Worm (Caenorhabditis elegans) whole organism, mixed stage, embryonic: ENCODE measurements around the gene W01D2.1.
A peak's percentile ranks its signal among the peaks of the same experiment; 100 is the strongest.

Experiments
- M03D4.4 ChIP-seq: sonication (generic microtip); optimal IDR thresholded peaks from 2 replicates; lab custom pipeline; 2017; ENCODE audit warnings: mild to moderate bottlenecking, missing genetic modification characterization, missing compliant biosample characterization
- bed-3 ChIP-seq: fragments of 200-800 bp; sonication (Bioruptor generic); optimal IDR thresholded peaks from 3 replicates; lab custom pipeline; 2018; ENCODE audit warnings: mild to moderate bottlenecking, missing genetic modification characterization, moderate library complexity, missing compliant biosample characterization
- blmp-1 ChIP-seq: fragments of 150-350 bp; optimal IDR thresholded peaks from 2 replicates; lab custom pipeline; 2014; ENCODE audit warnings: missing biosample characterization, missing genetic modification characterization
- ceh-39 ChIP-seq: fragments of 150-350 bp; optimal IDR thresholded peaks from 2 replicates; lab custom pipeline; 2014; ENCODE audit warnings: missing biosample characterization, missing genetic modification characterization
- ceh-43 ChIP-seq: fragments of 200-800 bp; sonication (Bioruptor generic); optimal IDR thresholded peaks from 2 replicates; lab custom pipeline; 2018; ENCODE audit warnings: mild to moderate bottlenecking, missing genetic modification characterization, moderate library complexity, missing compliant biosample characterization
- ceh-83 ChIP-seq: fragments of 200-800 bp; sonication (Bioruptor generic); optimal IDR thresholded peaks from 2 replicates; lab custom pipeline; 2018; ENCODE audit warnings: mild to moderate bottlenecking, missing genetic modification characterization, missing compliant biosample characterization
- ces-1 ChIP-seq: fragments of 150-350 bp; optimal IDR thresholded peaks from 2 replicates; lab custom pipeline; 2014; ENCODE audit warnings: missing biosample characterization, missing genetic modification reagents, missing genetic modification characterization
- cnd-1 ChIP-seq: fragments of 200-800 bp; sonication (Bioruptor generic); optimal IDR thresholded peaks from 2 replicates; lab custom pipeline; 2018; ENCODE audit warnings: mild to moderate bottlenecking, missing genetic modification characterization, missing compliant biosample characterization
- drap-1 ChIP-seq: fragments of 200-800 bp; sonication (Bioruptor generic); optimal IDR thresholded peaks from 3 replicates; lab custom pipeline; 2018; ENCODE audit warnings: mild to moderate bottlenecking, missing genetic modification characterization, missing compliant biosample characterization
- elt-1 ChIP-seq: sonication (generic microtip); optimal IDR thresholded peaks from 2 replicates; lab custom pipeline; 2017; ENCODE audit warnings: missing genetic modification characterization, mild to moderate bottlenecking, missing compliant biosample characterization, antibody characterized with exemption, moderate library complexity, borderline replicate concordance; ENCODE audit not compliant: insufficient read depth
- elt-3 ChIP-seq: fragments of 150-350 bp; optimal IDR thresholded peaks from 2 replicates; lab custom pipeline; 2014; ENCODE audit warnings: missing biosample characterization, missing genetic modification characterization
- flh-1 ChIP-seq: fragments of 200-800 bp; sonication (Bioruptor generic); optimal IDR thresholded peaks from 2 replicates; lab custom pipeline; 2018; ENCODE audit warnings: mild to moderate bottlenecking, missing genetic modification characterization, moderate library complexity, missing compliant biosample characterization
- ham-2 ChIP-seq: fragments of 200-800 bp; sonication (Bioruptor generic); optimal IDR thresholded peaks from 2 replicates; lab custom pipeline; 2018; ENCODE audit warnings: mild to moderate bottlenecking, missing genetic modification characterization, missing compliant biosample characterization
- hlh-1 ChIP-seq: fragments of 150-350 bp; optimal IDR thresholded peaks from 2 replicates; lab custom pipeline; 2014; ENCODE audit warnings: missing biosample characterization, missing genetic modification reagents, missing genetic modification characterization
- lin-13 ChIP-seq: fragments of 150-350 bp; optimal IDR thresholded peaks from 2 replicates; lab custom pipeline; 2014; ENCODE audit warnings: missing biosample characterization, missing genetic modification characterization
- lin-32 ChIP-seq: fragments of 200-800 bp; sonication (Bioruptor generic); optimal IDR thresholded peaks from 2 replicates; lab custom pipeline; 2018; ENCODE audit warnings: mild to moderate bottlenecking, missing genetic modification characterization, missing compliant biosample characterization
- lsy-2 ChIP-seq: fragments of 150-350 bp; optimal IDR thresholded peaks from 2 replicates; lab custom pipeline; 2014; ENCODE audit warnings: missing biosample characterization, missing genetic modification characterization
- mab-5 ChIP-seq: fragments of 150-350 bp; optimal IDR thresholded peaks from 2 replicates; lab custom pipeline; 2014; ENCODE audit warnings: missing biosample characterization, missing genetic modification characterization
- mep-1 ChIP-seq: fragments of 150-350 bp; optimal IDR thresholded peaks from 2 replicates; lab custom pipeline; 2017; ENCODE audit warnings: missing biosample characterization, missing genetic modification reagents, missing genetic modification characterization, inconsistent platforms
- mls-2 ChIP-seq: sonication (generic microtip); optimal IDR thresholded peaks from 2 replicates; lab custom pipeline; 2016; ENCODE audit warnings: mild to moderate bottlenecking, missing genetic modification characterization, moderate library complexity, missing compliant biosample characterization
- nhr-12 ChIP-seq: fragments of 150-350 bp; optimal IDR thresholded peaks from 2 replicates; lab custom pipeline; 2014; ENCODE audit warnings: missing biosample characterization, missing genetic modification characterization
- nhr-2 ChIP-seq: fragments of 150-350 bp; optimal IDR thresholded peaks from 2 replicates; lab custom pipeline; 2014; ENCODE audit warnings: missing biosample characterization, missing genetic modification characterization
- nhr-237 ChIP-seq: fragments of 150-350 bp; optimal IDR thresholded peaks from 2 replicates; lab custom pipeline; 2014; ENCODE audit warnings: missing biosample characterization, missing genetic modification characterization
- nhr-28 ChIP-seq: fragments of 150-350 bp; optimal IDR thresholded peaks from 2 replicates; lab custom pipeline; 2014; ENCODE audit warnings: missing biosample characterization, missing genetic modification characterization
- nhr-76 ChIP-seq: sonication (generic microtip); optimal IDR thresholded peaks from 2 replicates; lab custom pipeline; 2017; ENCODE audit warnings: missing biosample characterization, missing genetic modification characterization
- pha-4 ChIP-seq: fragments of 150-350 bp; optimal IDR thresholded peaks from 2 replicates; lab custom pipeline; 2018; ENCODE audit warnings: missing biosample characterization, missing genetic modification reagents, missing genetic modification characterization
- sem-2 ChIP-seq: fragments of 200-800 bp; sonication (Bioruptor generic); optimal IDR thresholded peaks from 2 replicates; lab custom pipeline; 2018; ENCODE audit warnings: mild to moderate bottlenecking, missing genetic modification characterization, missing compliant biosample characterization
- snpc-4 ChIP-seq: fragments of 150-350 bp; optimal IDR thresholded peaks from 2 replicates; lab custom pipeline; 2014; ENCODE audit warnings: missing biosample characterization, missing genetic modification characterization
- sptf-1 ChIP-seq: sonication (generic microtip); optimal IDR thresholded peaks from 2 replicates; lab custom pipeline; 2017; ENCODE audit warnings: mild to moderate bottlenecking, missing genetic modification characterization, moderate library complexity, missing compliant biosample characterization
- tbx-8 ChIP-seq: fragments of 200-800 bp; sonication (Bioruptor generic); optimal IDR thresholded peaks from 2 replicates; lab custom pipeline; 2018; ENCODE audit warnings: mild to moderate bottlenecking, missing genetic modification characterization, moderate library complexity, missing compliant biosample characterization
- unc-120 ChIP-seq: sonication (generic microtip); optimal IDR thresholded peaks from 2 replicates; lab custom pipeline; 2017; ENCODE audit warnings: missing genetic modification characterization, missing compliant biosample characterization; ENCODE audit not compliant: poor library complexity, severe bottlenecking
- unc-39 ChIP-seq: fragments of 150-350 bp; optimal IDR thresholded peaks from 2 replicates; lab custom pipeline; 2014; ENCODE audit warnings: missing biosample characterization, missing genetic modification characterization
- unc-62 ChIP-seq: fragments of 150-350 bp; optimal IDR thresholded peaks from 2 replicates; lab custom pipeline; 2014; ENCODE audit warnings: missing biosample characterization, missing genetic modification reagents, missing genetic modification characterization
- zip-8 ChIP-seq: fragments of 150-350 bp; optimal IDR thresholded peaks from 2 replicates; lab custom pipeline; 2014; ENCODE audit warnings: missing biosample characterization, missing genetic modification characterization
- ztf-11 ChIP-seq: fragments of 150-350 bp; optimal IDR thresholded peaks from 2 replicates; lab custom pipeline; 2014; ENCODE audit warnings: missing biosample characterization, missing genetic modification characterization

Gene W01D2.1

ce11 chrII:14794935-14795454 lies 20.3 kb upstream of the W01D2.1 start, which contains the start of gene eif-3.B:
TSS of gene eif-3.B (plus strand) at chrII:14795404.
- peak; percentile 56 for TF ChIP-seq unc-62
- TF ChIP-seq ceh-39 (tag; lab: Kevin White, UChicago) = peak; percentile 75
- TF ChIP-seq elt-1 = no peak
- TF ChIP-seq flh-1 (GFP tag; lab: Kevin White, UChicago) = no peak
- TF ChIP-seq tbx-8 = no peak
- peak; percentile 94 for TF ChIP-seq nhr-237
- no peak for TF ChIP-seq ceh-83 (GFP tag; lab: Kevin White, UChicago)
- peak; percentile 97 for TF ChIP-seq ces-1 (GFP tag; lab: Kevin White, UChicago)
- TF ChIP-seq cnd-1 (tag; lab: Kevin White, UChicago) = no peak
- TF ChIP-seq sem-2 (GFP tag; lab: Kevin White, UChicago) = no peak
- TF ChIP-seq M03D4.4 (tag; lab: Kevin White, UChicago) = no peak
- TF ChIP-seq hlh-1 (tag; lab: Kevin White, UChicago) = peak; percentile 8
- no peak for TF ChIP-seq nhr-12 (tag; lab: Kevin White, UChicago)
- no peak for TF ChIP-seq unc-39 (tag; lab: Kevin White, UChicago)
- peak; percentile 88 for TF ChIP-seq mep-1 (tag; lab: Kevin White, UChicago)
- TF ChIP-seq lin-13 = peak; percentile 72
- no peak for TF ChIP-seq nhr-2 (tag; lab: Kevin White, UChicago)
- no peak for TF ChIP-seq ceh-43 (GFP tag; lab: Kevin White, UChicago)
- no peak for TF ChIP-seq blmp-1 (tag; lab: Kevin White, UChicago)
- TF ChIP-seq nhr-76 (tag; lab: Kevin White, UChicago) = no peak
- TF ChIP-seq ztf-11 (tag; lab: Kevin White, UChicago) = no peak
- no peak for TF ChIP-seq snpc-4 (tag; lab: Kevin White, UChicago)
- no peak for TF ChIP-seq bed-3 (GFP tag; lab: Kevin White, UChicago)
- TF ChIP-seq lin-32 (GFP tag; lab: Kevin White, UChicago) = peak; percentile 8
- peak; percentile 18 for TF ChIP-seq mls-2
- no peak for TF ChIP-seq elt-3 (tag; lab: Kevin White, UChicago)
- TF ChIP-seq nhr-28 (tag; lab: Kevin White, UChicago) = no peak
- TF ChIP-seq zip-8 = no peak
- TF ChIP-seq lsy-2 (tag; lab: Kevin White, UChicago) = peak; percentile 85
- no peak for TF ChIP-seq ham-2
- TF ChIP-seq sptf-1 (tag; lab: Kevin White, UChicago) = peak; percentile 82
- TF ChIP-seq mab-5 (tag; lab: Kevin White, UChicago) = peak; percentile 64
- peak; percentile 93 for TF ChIP-seq pha-4
- TF ChIP-seq unc-120 (tag; lab: Kevin White, UChicago) = peak; percentile 40
- TF ChIP-seq drap-1 (GFP tag; lab: Kevin White, UChicago) = peak; percentile 63

ce11 chrII:14798047-14798522 lies 17.2 kb upstream of the W01D2.1 start, which contains the start of gene tbc-20:
TSS of gene tbc-20 (plus strand) at chrII:14798472.
- TF ChIP-seq lsy-2 (tag; lab: Kevin White, UChicago) (peak; percentile 29), ztf-11 (tag; lab: Kevin White, UChicago) (no peak), sptf-1 (tag; lab: Kevin White, UChicago) (peak; percentile 46)
- TF ChIP-seq, all 35 proteins: peak for 2

ce11 chrII:14799367-14799766 lies 16.0 kb upstream of the W01D2.1 start:
- TF ChIP-seq nhr-237 (no peak), sptf-1 (tag; lab: Kevin White, UChicago) (no peak), bed-3 (GFP tag; lab: Kevin White, UChicago) (no peak), elt-3 (tag; lab: Kevin White, UChicago) (no peak), M03D4.4 (tag; lab: Kevin White, UChicago) (no peak), ceh-39 (tag; lab: Kevin White, UChicago) (no peak), hlh-1 (tag; lab: Kevin White, UChicago) (no peak), mep-1 (tag; lab: Kevin White, UChicago) (no peak), lsy-2 (tag; lab: Kevin White, UChicago) (no peak), cnd-1 (tag; lab: Kevin White, UChicago) (no peak), zip-8 (no peak), drap-1 (GFP tag; lab: Kevin White, UChicago) (no peak)
- TF ChIP-seq, all 35 proteins: peak for 0
